Worm (Caenorhabditis elegans) whole organism, mixed stage, embryonic: ENCODE results near the gene F13A2.4.

Experiments
- M03D4.4 ChIP-seq: sonication (generic microtip); optimal IDR thresholded peaks from 2 replicates; lab custom pipeline; 2017; ENCODE audit warnings: mild to moderate bottlenecking, missing genetic modification characterization, missing compliant biosample characterization
- bed-3 ChIP-seq: fragments of 200-800 bp; sonication (Bioruptor generic); optimal IDR thresholded peaks from 3 replicates; lab custom pipeline; 2018; ENCODE audit warnings: mild to moderate bottlenecking, missing genetic modification characterization, moderate library complexity, missing compliant biosample characterization
- blmp-1 ChIP-seq: fragments of 150-350 bp; optimal IDR thresholded peaks from 2 replicates; lab custom pipeline; 2014; ENCODE audit warnings: missing biosample characterization, missing genetic modification characterization
- ceh-39 ChIP-seq: fragments of 150-350 bp; optimal IDR thresholded peaks from 2 replicates; lab custom pipeline; 2014; ENCODE audit warnings: missing biosample characterization, missing genetic modification characterization
- ceh-43 ChIP-seq: fragments of 200-800 bp; sonication (Bioruptor generic); optimal IDR thresholded peaks from 2 replicates; lab custom pipeline; 2018; ENCODE audit warnings: mild to moderate bottlenecking, missing genetic modification characterization, moderate library complexity, missing compliant biosample characterization
- ceh-83 ChIP-seq: fragments of 200-800 bp; sonication (Bioruptor generic); optimal IDR thresholded peaks from 2 replicates; lab custom pipeline; 2018; ENCODE audit warnings: mild to moderate bottlenecking, missing genetic modification characterization, missing compliant biosample characterization
- ces-1 ChIP-seq: fragments of 150-350 bp; optimal IDR thresholded peaks from 2 replicates; lab custom pipeline; 2014; ENCODE audit warnings: missing biosample characterization, missing genetic modification reagents, missing genetic modification characterization
- cnd-1 ChIP-seq: fragments of 200-800 bp; sonication (Bioruptor generic); optimal IDR thresholded peaks from 2 replicates; lab custom pipeline; 2018; ENCODE audit warnings: mild to moderate bottlenecking, missing genetic modification characterization, missing compliant biosample characterization
- drap-1 ChIP-seq: fragments of 200-800 bp; sonication (Bioruptor generic); optimal IDR thresholded peaks from 3 replicates; lab custom pipeline; 2018; ENCODE audit warnings: mild to moderate bottlenecking, missing genetic modification characterization, missing compliant biosample characterization
- elt-1 ChIP-seq: sonication (generic microtip); optimal IDR thresholded peaks from 2 replicates; lab custom pipeline; 2017; ENCODE audit warnings: missing genetic modification characterization, mild to moderate bottlenecking, missing compliant biosample characterization, antibody characterized with exemption, moderate library complexity, borderline replicate concordance; ENCODE audit not compliant: insufficient read depth
- elt-3 ChIP-seq: fragments of 150-350 bp; optimal IDR thresholded peaks from 2 replicates; lab custom pipeline; 2014; ENCODE audit warnings: missing biosample characterization, missing genetic modification characterization
- flh-1 ChIP-seq: fragments of 200-800 bp; sonication (Bioruptor generic); optimal IDR thresholded peaks from 2 replicates; lab custom pipeline; 2018; ENCODE audit warnings: mild to moderate bottlenecking, missing genetic modification characterization, moderate library complexity, missing compliant biosample characterization
- ham-2 ChIP-seq: fragments of 200-800 bp; sonication (Bioruptor generic); optimal IDR thresholded peaks from 2 replicates; lab custom pipeline; 2018; ENCODE audit warnings: mild to moderate bottlenecking, missing genetic modification characterization, missing compliant biosample characterization
- hlh-1 ChIP-seq: fragments of 150-350 bp; optimal IDR thresholded peaks from 2 replicates; lab custom pipeline; 2014; ENCODE audit warnings: missing biosample characterization, missing genetic modification reagents, missing genetic modification characterization
- lin-13 ChIP-seq: fragments of 150-350 bp; optimal IDR thresholded peaks from 2 replicates; lab custom pipeline; 2014; ENCODE audit warnings: missing biosample characterization, missing genetic modification characterization
- lin-32 ChIP-seq: fragments of 200-800 bp; sonication (Bioruptor generic); optimal IDR thresholded peaks from 2 replicates; lab custom pipeline; 2018; ENCODE audit warnings: mild to moderate bottlenecking, missing genetic modification characterization, missing compliant biosample characterization
- lsy-2 ChIP-seq: fragments of 150-350 bp; optimal IDR thresholded peaks from 2 replicates; lab custom pipeline; 2014; ENCODE audit warnings: missing biosample characterization, missing genetic modification characterization
- mab-5 ChIP-seq: fragments of 150-350 bp; optimal IDR thresholded peaks from 2 replicates; lab custom pipeline; 2014; ENCODE audit warnings: missing biosample characterization, missing genetic modification characterization
- mep-1 ChIP-seq: fragments of 150-350 bp; optimal IDR thresholded peaks from 2 replicates; lab custom pipeline; 2017; ENCODE audit warnings: missing biosample characterization, missing genetic modification reagents, missing genetic modification characterization, inconsistent platforms
- mls-2 ChIP-seq: sonication (generic microtip); optimal IDR thresholded peaks from 2 replicates; lab custom pipeline; 2016; ENCODE audit warnings: mild to moderate bottlenecking, missing genetic modification characterization, moderate library complexity, missing compliant biosample characterization
- nhr-12 ChIP-seq: fragments of 150-350 bp; optimal IDR thresholded peaks from 2 replicates; lab custom pipeline; 2014; ENCODE audit warnings: missing biosample characterization, missing genetic modification characterization
- nhr-2 ChIP-seq: fragments of 150-350 bp; optimal IDR thresholded peaks from 2 replicates; lab custom pipeline; 2014; ENCODE audit warnings: missing biosample characterization, missing genetic modification characterization
- nhr-237 ChIP-seq: fragments of 150-350 bp; optimal IDR thresholded peaks from 2 replicates; lab custom pipeline; 2014; ENCODE audit warnings: missing biosample characterization, missing genetic modification characterization
- nhr-76 ChIP-seq: sonication (generic microtip); optimal IDR thresholded peaks from 2 replicates; lab custom pipeline; 2017; ENCODE audit warnings: missing biosample characterization, missing genetic modification characterization
- pha-4 ChIP-seq: fragments of 150-350 bp; optimal IDR thresholded peaks from 2 replicates; lab custom pipeline; 2018; ENCODE audit warnings: missing biosample characterization, missing genetic modification reagents, missing genetic modification characterization
- sem-2 ChIP-seq: fragments of 200-800 bp; sonication (Bioruptor generic); optimal IDR thresholded peaks from 2 replicates; lab custom pipeline; 2018; ENCODE audit warnings: mild to moderate bottlenecking, missing genetic modification characterization, missing compliant biosample characterization
- snpc-4 ChIP-seq: fragments of 150-350 bp; optimal IDR thresholded peaks from 2 replicates; lab custom pipeline; 2014; ENCODE audit warnings: missing biosample characterization, missing genetic modification characterization
- sptf-1 ChIP-seq: sonication (generic microtip); optimal IDR thresholded peaks from 2 replicates; lab custom pipeline; 2017; ENCODE audit warnings: mild to moderate bottlenecking, missing genetic modification characterization, moderate library complexity, missing compliant biosample characterization
- tbx-8 ChIP-seq: fragments of 200-800 bp; sonication (Bioruptor generic); optimal IDR thresholded peaks from 2 replicates; lab custom pipeline; 2018; ENCODE audit warnings: mild to moderate bottlenecking, missing genetic modification characterization, moderate library complexity, missing compliant biosample characterization
- unc-62 ChIP-seq: fragments of 150-350 bp; optimal IDR thresholded peaks from 2 replicates; lab custom pipeline; 2014; ENCODE audit warnings: missing biosample characterization, missing genetic modification reagents, missing genetic modification characterization
- zip-8 ChIP-seq: fragments of 150-350 bp; optimal IDR thresholded peaks from 2 replicates; lab custom pipeline; 2014; ENCODE audit warnings: missing biosample characterization, missing genetic modification characterization
- ztf-11 ChIP-seq: fragments of 150-350 bp; optimal IDR thresholded peaks from 2 replicates; lab custom pipeline; 2014; ENCODE audit warnings: missing biosample characterization, missing genetic modification characterization

F13A2.4 gene

ce11 chrV:4400118-4400517, at the start of gene F13A2.4:
TSS of gene F13A2.4 (minus strand) at chrV:4400218.
- TF ChIP-seq lsy-2 (tag; lab: Kevin White, UChicago): no peak
- no peak for TF ChIP-seq zip-8 (tag; lab: Kevin White, UChicago)
- no peak for TF ChIP-seq nhr-76
- no peak for TF ChIP-seq sptf-1 (tag; lab: Kevin White, UChicago)
- no peak for TF ChIP-seq bed-3 (GFP tag; lab: Kevin White, UChicago)
- no peak for TF ChIP-seq lin-13 (tag; lab: Kevin White, UChicago)
- no peak for TF ChIP-seq nhr-12 (tag; lab: Kevin White, UChicago)
- TF ChIP-seq elt-3 (tag; lab: Kevin White, UChicago): no peak
- no peak for TF ChIP-seq cnd-1 (tag; lab: Kevin White, UChicago)
- TF ChIP-seq nhr-2: no peak

DNA sequence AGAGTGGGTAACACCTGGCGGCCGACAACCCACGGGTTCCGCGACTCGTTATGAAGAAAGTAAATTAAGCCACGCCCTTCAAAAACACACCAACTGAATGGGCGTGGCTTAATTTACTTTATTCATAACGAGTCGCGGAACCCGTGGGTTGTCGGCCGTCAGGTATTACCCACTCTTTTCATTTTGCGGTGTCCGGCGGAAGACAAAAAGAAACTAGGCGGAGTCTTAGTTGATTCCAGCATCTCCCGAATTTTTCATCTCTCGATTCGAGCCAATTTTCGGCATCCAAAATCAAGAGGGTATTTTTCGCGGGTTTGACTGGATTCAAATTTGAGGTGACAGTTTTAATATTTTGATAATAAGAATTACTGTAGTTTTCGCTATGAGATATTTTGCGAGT, 47.6 kb upstream of the F13A2.4 start:
- no peak for TF ChIP-seq ham-2 (GFP tag; lab: Kevin White, UChicago)
- no peak for TF ChIP-seq M03D4.4 (tag; lab: Kevin White, UChicago)
- no peak for TF ChIP-seq tbx-8 (GFP tag; lab: Kevin White, UChicago)
- TF ChIP-seq nhr-76: no peak
- TF ChIP-seq lin-13 (tag; lab: Kevin White, UChicago): no peak
- no peak for TF ChIP-seq drap-1
- TF ChIP-seq ceh-39: no peak
- no peak for TF ChIP-seq sem-2
- TF ChIP-seq elt-1 (tag; lab: Kevin White, UChicago): no peak
- TF ChIP-seq unc-62 (GFP tag; lab: Kevin White, UChicago): no peak
- no peak for TF ChIP-seq nhr-2
- TF ChIP-seq snpc-4: no peak
- no peak for TF ChIP-seq lin-32 (GFP tag; lab: Kevin White, UChicago)
- no peak for TF ChIP-seq bed-3 (GFP tag; lab: Kevin White, UChicago)
- no peak for TF ChIP-seq nhr-237 (tag; lab: Kevin White, UChicago)
- no peak for TF ChIP-seq flh-1 (GFP tag; lab: Kevin White, UChicago)
- TF ChIP-seq elt-3 (tag; lab: Kevin White, UChicago): no peak
- no peak for TF ChIP-seq hlh-1 (tag; lab: Kevin White, UChicago)
- TF ChIP-seq sptf-1 (tag; lab: Kevin White, UChicago): no peak

DNA sequence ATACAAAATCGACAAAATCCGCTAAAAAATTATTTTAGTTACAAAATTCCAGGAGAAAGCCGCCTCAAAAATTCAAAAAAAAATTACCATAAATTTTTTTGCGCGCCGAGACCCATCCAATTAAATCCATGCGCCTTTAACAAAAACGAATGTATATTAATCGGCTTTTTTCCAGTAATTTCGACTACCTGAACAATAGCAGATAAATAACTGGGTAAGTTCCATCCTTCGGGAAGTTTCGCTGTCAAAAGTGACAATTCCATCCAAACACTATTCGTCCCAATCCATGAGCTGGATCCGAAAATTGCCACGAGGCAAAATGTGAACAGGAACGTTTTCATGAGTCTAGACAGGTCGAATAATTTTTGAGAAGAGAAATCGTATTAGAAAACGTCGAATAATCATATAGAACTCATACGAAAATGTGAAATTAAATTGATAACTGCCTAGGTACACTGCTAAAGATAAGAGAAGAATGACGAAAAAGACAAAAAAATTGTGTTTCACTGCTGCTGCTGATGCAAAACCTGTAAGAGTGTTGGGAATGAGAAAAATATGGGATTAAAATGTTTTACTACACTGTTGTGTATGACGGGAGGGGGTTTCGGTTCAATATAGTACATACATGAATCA, 42.8 kb upstream of the F13A2.4 start, which contains the start of gene rft-1:
TSS of gene rft-1 (minus strand) at position 475 of the 633 bp plus-strand sequence.
- TF ChIP-seq mep-1 (tag; lab: Kevin White, UChicago): no peak

DNA sequence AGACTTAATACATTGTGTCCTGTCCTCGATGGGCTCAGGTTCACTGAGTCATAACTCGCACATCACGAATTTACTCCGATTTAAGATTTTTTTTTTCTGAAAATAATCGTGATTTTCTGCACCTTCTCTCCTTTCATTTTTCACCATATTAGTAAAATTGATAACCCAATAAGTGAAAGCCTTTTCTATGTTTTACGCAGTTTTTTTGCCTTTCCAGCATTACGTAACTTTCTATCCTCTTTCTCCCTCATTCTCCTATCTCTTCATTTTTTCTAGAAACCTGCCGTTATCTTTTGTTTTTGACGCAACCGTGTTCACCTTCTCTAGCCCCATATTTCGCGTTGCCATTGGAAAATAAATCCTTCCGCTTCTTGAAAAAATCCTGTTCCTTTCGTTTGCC, 37.2 kb upstream of the F13A2.4 start:
- TF ChIP-seq lsy-2 (tag; lab: Kevin White, UChicago) (no peak), zip-8 (tag; lab: Kevin White, UChicago) (peak; percentile 0)

ce11 chrV:4435411-4435981, 35.5 kb upstream of the F13A2.4 start, which contains the start of gene Y47D7A.13:
TSS of gene Y47D7A.13 (minus strand) at chrV:4435927.
- TF ChIP-seq sptf-1 (tag; lab: Kevin White, UChicago): no peak
- no peak for TF ChIP-seq mab-5 (tag; lab: Kevin White, UChicago)
- TF ChIP-seq sem-2: peak; percentile 8
- TF ChIP-seq unc-62 (GFP tag; lab: Kevin White, UChicago): no peak
- TF ChIP-seq lin-13 (tag; lab: Kevin White, UChicago): no peak

DNA sequence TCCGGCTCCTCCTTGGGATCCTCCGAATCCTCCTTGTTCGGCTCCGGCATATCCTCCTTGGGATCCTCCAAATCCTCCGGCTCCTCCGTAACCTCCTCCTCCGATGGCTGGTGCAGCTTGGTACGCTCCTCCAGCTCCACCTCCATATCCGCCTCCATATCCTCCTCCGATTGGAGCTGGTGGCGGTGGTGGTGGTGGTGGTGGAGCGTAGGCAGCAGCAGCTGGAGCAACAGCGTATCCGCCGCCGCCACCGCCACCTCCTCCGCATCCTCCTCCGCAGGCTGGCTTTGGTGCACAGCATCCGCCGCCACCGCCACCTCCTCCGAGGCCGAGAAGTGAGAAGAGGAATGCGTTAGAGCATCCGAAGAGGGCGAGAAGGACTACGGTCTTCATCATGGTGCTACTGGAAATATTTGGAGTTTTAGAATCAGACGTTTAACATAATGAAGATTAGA, 32.8 kb upstream of the F13A2.4 start, which contains the start of gene Y47D7A.15:
TSS of gene Y47D7A.15 (minus strand) at position 405 of the 455 bp plus-strand sequence.
- TF ChIP-seq nhr-2: no peak
- TF ChIP-seq tbx-8 (GFP tag; lab: Kevin White, UChicago): no peak
- no peak for TF ChIP-seq M03D4.4 (tag; lab: Kevin White, UChicago)
- no peak for TF ChIP-seq pha-4
- no peak for TF ChIP-seq lsy-2 (tag; lab: Kevin White, UChicago)
- no peak for TF ChIP-seq ztf-11
- TF ChIP-seq ceh-83: no peak
- no peak for TF ChIP-seq ceh-43 (GFP tag; lab: Kevin White, UChicago)
- TF ChIP-seq mab-5 (tag; lab: Kevin White, UChicago): no peak
- TF ChIP-seq blmp-1: no peak
- no peak for TF ChIP-seq ces-1 (GFP tag; lab: Kevin White, UChicago)
- TF ChIP-seq cnd-1 (tag; lab: Kevin White, UChicago): no peak
- no peak for TF ChIP-seq mls-2 (tag; lab: Kevin White, UChicago)
- TF ChIP-seq sptf-1 (tag; lab: Kevin White, UChicago): no peak
- TF ChIP-seq nhr-76: no peak
- TF ChIP-seq mep-1 (tag; lab: Kevin White, UChicago): no peak
